Worm (Caenorhabditis elegans) whole organism, young adult: ENCODE data around the gene kel-10.

Experiments
- B0336.3 ChIP-seq: fragments of 200-800 bp; sonication (Bioruptor generic); IDR thresholded peaks from 2 replicates; pipeline ENCODE4 v1.3.6; 2022; ENCODE audit warnings: missing genetic modification characterization, missing compliant biosample characterization
- C17E4.6 ChIP-seq: fragments of 200-800 bp; sonication (Bioruptor generic); IDR thresholded peaks from 2 replicates; pipeline ENCODE4 v1.3.6; 2022; ENCODE audit warnings: missing genetic modification reagents, missing genetic modification characterization, missing compliant biosample characterization
- F22D6.2 ChIP-seq: sonication (generic microtip); optimal IDR thresholded peaks from 2 replicates; lab custom pipeline; 2016; ENCODE audit warnings: mild to moderate bottlenecking, missing genetic modification characterization, missing compliant biosample characterization
- F33H1.4 ChIP-seq: fragments of 200-800 bp; sonication (Bioruptor generic); IDR thresholded peaks from 2 replicates; pipeline ENCODE4 v1.3.6; 2022; ENCODE audit warnings: missing genetic modification reagents, missing genetic modification characterization, missing compliant biosample characterization
- F55B11.4 ChIP-seq: sonication (generic microtip); optimal IDR thresholded peaks from 2 replicates; lab custom pipeline; 2016; ENCODE audit warnings: missing compliant biosample characterization, missing genetic modification characterization, borderline replicate concordance; ENCODE audit not compliant: insufficient read depth
- F57C9.4 ChIP-seq: sonication (generic microtip); optimal IDR thresholded peaks from 2 replicates; lab custom pipeline; 2017; ENCODE audit warnings: mild to moderate bottlenecking, missing genetic modification characterization, missing compliant biosample characterization
- T07F8.4 ChIP-seq: sonication (generic microtip); optimal IDR thresholded peaks from 2 replicates; lab custom pipeline; 2016; ENCODE audit warnings: mild to moderate bottlenecking, missing genetic modification characterization, moderate library complexity, missing compliant biosample characterization
- Y79H2A.3 ChIP-seq: fragments of 200-800 bp; sonication (Bioruptor generic); conservative IDR thresholded peaks from 2 replicates; pipeline ENCODE4 v1.3.6; 2022; ENCODE audit warnings: missing genetic modification reagents, missing genetic modification characterization, missing compliant biosample characterization
- atf-7 ChIP-seq: sonication (generic microtip); optimal IDR thresholded peaks from 2 replicates; lab custom pipeline; 2017; ENCODE audit warnings: mild to moderate bottlenecking, missing genetic modification characterization, missing compliant biosample characterization
- attf-3 ChIP-seq: fragments of 200-800 bp; sonication (Bioruptor generic); conservative IDR thresholded peaks from 2 replicates; pipeline ENCODE4 v1.3.6; 2022; ENCODE audit warnings: missing genetic modification reagents, missing genetic modification characterization, missing compliant biosample characterization
- attf-5 ChIP-seq: fragments of 200-800 bp; sonication (Bioruptor generic); optimal IDR thresholded peaks from 2 replicates; lab custom pipeline; 2018; ENCODE audit warnings: mild to moderate bottlenecking, missing genetic modification characterization, missing compliant biosample characterization
- attf-6 ChIP-seq: fragments of 200-800 bp; sonication (Bioruptor generic); IDR thresholded peaks from 2 replicates; pipeline ENCODE4 v1.3.6; 2022; ENCODE audit warnings: missing genetic modification reagents, missing genetic modification characterization, missing compliant biosample characterization
- cebp-1 ChIP-seq, 2 experiments: fragments of 200-800 bp in 1 of 2; sonication (Bioruptor generic) in 1 of 2; sonication (generic microtip) in 1 of 2; IDR thresholded peaks in 1 of 2; optimal IDR thresholded peaks in 1 of 2; 2 replicates each; pipeline versions ENCODE4 v1.3.6 to Lab custom; 2017 to 2022; ENCODE audit warnings: missing compliant biosample characterization in 2 of 2, missing genetic modification characterization in 2 of 2, mild to moderate bottlenecking in 1 of 2, missing genetic modification reagents in 1 of 2, moderate library complexity in 1 of 2
- dpl-1 ChIP-seq: fragments of 150-350 bp; optimal IDR thresholded peaks from 2 replicates; lab custom pipeline; 2014; ENCODE audit warnings: missing biosample characterization, missing genetic modification reagents, missing genetic modification characterization
- efl-1 ChIP-seq: fragments of 150-350 bp; optimal IDR thresholded peaks from 2 replicates; lab custom pipeline; 2014; ENCODE audit warnings: missing biosample characterization, missing genetic modification reagents, missing genetic modification characterization
- egrh-3 ChIP-seq: fragments of 200-800 bp; sonication (Bioruptor generic); IDR thresholded peaks from 2 replicates; pipeline ENCODE4 v1.3.6; 2022; ENCODE audit warnings: missing genetic modification reagents, missing genetic modification characterization, missing compliant biosample characterization
- hmg-1.2 ChIP-seq: fragments of 200-800 bp; sonication (Bioruptor generic); IDR thresholded peaks from 2 replicates; pipeline ENCODE4 v1.3.6; 2022; ENCODE audit warnings: missing genetic modification reagents, missing genetic modification characterization, missing compliant biosample characterization
- lin-35 ChIP-seq, 3 experiments: fragments of 150-350 bp in 2 of 3; sonication (generic microtip) in 1 of 3; optimal IDR thresholded peaks; 2 replicates each; lab custom pipeline; 2014 to 2018; ENCODE audit warnings: missing biosample characterization in 3 of 3, missing genetic modification characterization in 3 of 3, missing genetic modification reagents in 3 of 3
- lin-54 ChIP-seq: fragments of 200-800 bp; sonication (Bioruptor generic); optimal IDR thresholded peaks from 2 replicates; lab custom pipeline; 2018; ENCODE audit warnings: mild to moderate bottlenecking, missing genetic modification characterization, missing compliant biosample characterization
- lsl-1 ChIP-seq: fragments of 200-800 bp; sonication (Bioruptor generic); optimal IDR thresholded peaks from 2 replicates; lab custom pipeline; 2018; ENCODE audit warnings: mild to moderate bottlenecking, missing genetic modification characterization, moderate library complexity, missing compliant biosample characterization
- madf-10 ChIP-seq: sonication (generic microtip); optimal IDR thresholded peaks from 2 replicates; lab custom pipeline; 2016; ENCODE audit warnings: mild to moderate bottlenecking, missing genetic modification characterization, missing compliant biosample characterization
- madf-3 ChIP-seq: fragments of 200-800 bp; sonication (Bioruptor generic); IDR thresholded peaks from 2 replicates; pipeline ENCODE4 v1.3.6; 2022; ENCODE audit warnings: missing genetic modification reagents, missing genetic modification characterization, missing compliant biosample characterization
- madf-6 ChIP-seq: fragments of 200-800 bp; sonication (Bioruptor generic); IDR thresholded peaks from 2 replicates; pipeline ENCODE4 v1.3.6; 2022; ENCODE audit warnings: missing genetic modification reagents, missing genetic modification characterization, missing compliant biosample characterization
- mes-4 ChIP-seq: sonication (generic microtip); optimal IDR thresholded peaks from 2 replicates; lab custom pipeline; 2016; ENCODE audit warnings: missing genotype, missing genetic modification characterization, missing compliant biosample characterization
- nfya-1 ChIP-seq: sonication (generic microtip); optimal IDR thresholded peaks from 2 replicates; lab custom pipeline; 2017; ENCODE audit warnings: antibody characterized with exemption, missing compliant biosample characterization, missing genetic modification characterization, borderline replicate concordance; ENCODE audit not compliant: insufficient read depth
- nfyb-1 ChIP-seq: fragments of 200-800 bp; sonication (Bioruptor generic); IDR thresholded peaks from 2 replicates; pipeline ENCODE4 v1.3.6; 2022; ENCODE audit warnings: missing genetic modification reagents, missing genetic modification characterization, missing compliant biosample characterization
- nhr-90 ChIP-seq: sonication (generic microtip); optimal IDR thresholded peaks from 2 replicates; lab custom pipeline; 2016; ENCODE audit warnings: missing genotype, mild to moderate bottlenecking, missing genetic modification characterization, missing compliant biosample characterization
- snpc-1.3 ChIP-seq: sonication (generic microtip); optimal IDR thresholded peaks from 2 replicates; lab custom pipeline; 2017; ENCODE audit warnings: missing genetic modification characterization, mild to moderate bottlenecking, missing compliant biosample characterization, antibody characterized with exemption, moderate library complexity, missing genotype, missing genetic modification reagents; ENCODE audit not compliant: insufficient read depth
- snpc-4 ChIP-seq, 5 experiments: fragments of 150-350 bp in 1 of 5; sonication (generic microtip) in 4 of 5; optimal IDR thresholded peaks; 2 replicates each; lab custom pipeline; 2014 to 2018; ENCODE audit warnings: missing genetic modification characterization in 5 of 5, missing biosample characterization in 3 of 5, antibody characterized with exemption in 2 of 5, mild to moderate bottlenecking in 2 of 5, missing compliant biosample characterization in 2 of 5, missing genotype in 2 of 5, moderate library complexity in 2 of 5, missing genetic modification reagents in 1 of 5
- zfh-2 ChIP-seq: fragments of 200-800 bp; sonication (Bioruptor generic); conservative IDR thresholded peaks from 2 replicates; pipeline ENCODE4 v1.3.6; 2022; ENCODE audit warnings: missing genetic modification reagents, missing genetic modification characterization, missing compliant biosample characterization
- ztf-26 ChIP-seq: sonication (generic microtip); optimal IDR thresholded peaks from 2 replicates; lab custom pipeline; 2017; ENCODE audit warnings: missing genetic modification characterization, missing compliant biosample characterization
- ztf-6 ChIP-seq: fragments of 200-800 bp; sonication (Bioruptor generic); IDR thresholded peaks from 2 replicates; pipeline ENCODE4 v1.3.6; 2022; ENCODE audit warnings: missing genetic modification reagents, missing genetic modification characterization, missing compliant biosample characterization

kel-10 gene

ce11 chrIII:10094538-10094937, 6.7 kb downstream of the kel-10 start (continued):
- TF ChIP-seq zfh-2 (GFP tag; lab: Robert Waterston, UW) (peak; percentile 96), madf-3 (GFP tag; lab: Robert Waterston, UW) (0 out of 2 replicates have a peak, but pooled peaks have one; percentile 51), snpc-4 (GFP tag; optimal IDR thresholded peaks at IDR 0.05; lab: Kevin White, UChicago) (no peak), snpc-4 (tag; optimal IDR thresholded peaks at IDR 0.05; lab: Kevin White, UChicago) (no peak), lin-35 (GFP tag; optimal IDR thresholded peaks at IDR 0.05; lab: Kevin White, UChicago) (no peak), egrh-3 (GFP tag; lab: Robert Waterston, UW) (peak; percentile 88)
- TF ChIP-seq, all 124 proteins: peak for 14

- peak; percentile 37; the same call in 1 of the 2 replicates for TF ChIP-seq madf-6
- no peak for TF ChIP-seq madf-10 (tag; lab: Kevin White, UChicago)
- TF ChIP-seq atf-7 (tag; lab: Kevin White, UChicago), result no peak
- TF ChIP-seq nfyb-1 (GFP tag; lab: Robert Waterston, UW), result 0 out of 2 replicates have a peak, but pooled peaks have one; percentile 35
- 0 out of 2 replicates have a peak, but pooled peaks have one; percentile 18 for TF ChIP-seq F33H1.4 (GFP tag; lab: Robert Waterston, UW)
- no peak for TF ChIP-seq F57C9.4 (tag; lab: Kevin White, UChicago)
- no peak for TF ChIP-seq attf-6 (GFP tag; lab: Robert Waterston, UW)
- TF ChIP-seq C17E4.6, result no peak
- TF ChIP-seq lin-35 (GFP tag; optimal IDR thresholded peaks at IDR 0.05; lab: Kevin White, UChicago), result peak in 1 of 3 experiments; percentile 54
- no peak for TF ChIP-seq attf-3 (GFP tag; lab: Robert Waterston, UW)
- TF ChIP-seq T07F8.4 (tag; lab: Kevin White, UChicago), result no peak
- TF ChIP-seq lsl-1 (GFP tag; lab: Kevin White, UChicago), result peak; percentile 42
- TF ChIP-seq dpl-1, result peak; percentile 57
- TF ChIP-seq snpc-4 (GFP tag; optimal IDR thresholded peaks at IDR 0.05; lab: Kevin White, UChicago), result no peak
- TF ChIP-seq snpc-4 (tag; optimal IDR thresholded peaks at IDR 0.05; lab: Kevin White, UChicago), result peak in 1 of 4 experiments; percentile 6
- peak; percentile 66 for TF ChIP-seq efl-1 (GFP tag; lab: Kevin White, UChicago)
- TF ChIP-seq hmg-1.2 (GFP tag; lab: Robert Waterston, UW), result peak; percentile 12; the same call in 1 of the 2 replicates
- TF ChIP-seq attf-5 (GFP tag; lab: Kevin White, UChicago), result no peak
- TF ChIP-seq lin-54 (GFP tag; lab: Kevin White, UChicago), result peak; percentile 81
- TF ChIP-seq F22D6.2, result no peak
These were observed 8.2 kb downstream of the kel-10 start for ce11 chrIII:10093093-10093492.

DNA sequence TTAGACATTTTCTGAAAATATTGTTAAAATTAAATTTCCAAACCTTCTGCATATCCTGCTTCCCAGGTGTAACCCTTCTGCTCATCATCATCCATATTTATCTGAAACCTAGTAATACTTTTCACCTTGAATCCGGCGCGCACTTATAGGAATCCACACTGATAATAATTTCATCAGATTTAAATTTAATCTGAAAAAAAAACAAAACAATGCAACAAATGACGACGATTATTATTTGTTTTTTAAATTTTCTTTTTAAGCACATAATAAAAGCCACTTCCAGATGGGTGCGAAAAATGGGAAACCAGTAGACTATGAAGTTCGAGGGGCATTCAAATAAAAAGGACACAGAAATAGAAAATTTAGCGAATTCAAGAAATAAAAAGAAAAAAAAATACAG, 10.6 kb downstream of the kel-10 start, which contains the start of gene gtf-2H2C:
gtf-2H2C (minus strand) TSS at position 101 of the 400 bp plus-strand sequence.
- TF ChIP-seq ztf-26, result no peak
- TF ChIP-seq ztf-6 (GFP tag; lab: Robert Waterston, UW), result no peak
- TF ChIP-seq F55B11.4 (tag; lab: Kevin White, UChicago), result no peak
- TF ChIP-seq nhr-90, result no peak
- 0 out of 2 replicates have a peak, but pooled peaks have one; percentile 27 for TF ChIP-seq Y79H2A.3 (GFP tag; lab: Robert Waterston, UW)
- TF ChIP-seq madf-6, result peak; percentile 44; the same call in 1 of the 2 replicates
- TF ChIP-seq cebp-1 (GFP tag; IDR thresholded peaks at IDR 0.05; lab: Robert Waterston, UW), result no peak
- peak; percentile 18 for TF ChIP-seq cebp-1 (tag; optimal IDR thresholded peaks at IDR 0.05; lab: Kevin White, UChicago)
- TF ChIP-seq snpc-1.3 (tag; lab: Kevin White, UChicago), result no peak
- 0 out of 2 replicates have a peak, but pooled peaks have one; percentile 9 for TF ChIP-seq B0336.3 (GFP tag; lab: Robert Waterston, UW)
- no peak for TF ChIP-seq mes-4
- TF ChIP-seq nfya-1 (tag; lab: Kevin White, UChicago), result no peak
